Worm (Caenorhabditis elegans): Measurements from ENCODE around the gene ins-17.

ce11 chrIII:4452749-4453148 lies 24.6 kb downstream of the ins-17 start:
- TF ChIP-seq him-1 (tag; optimal IDR thresholded peaks at IDR 0.05) (no peak), W03F9.2 (tag; optimal IDR thresholded peaks at IDR 0.05) (no peak), dao-5 (tag; optimal IDR thresholded peaks at IDR 0.05) (no peak)
